Worm (Caenorhabditis elegans): ENCODE measurements around the gene his-35.
A peak's percentile ranks its signal among the peaks of the same experiment; 100 is the strongest.

Gene his-35

ce11 chrV:9536505-9536904 is 8.6 kb downstream of the his-35 start, which contains the start of gene C50F4.4:
C50F4.4 (plus strand) TSS chrV:9536771.
- TF ChIP-seq F26F4.8 (GFP tag; conservative IDR thresholded peaks at IDR 0.05) (no peak), lim-7 (GFP tag; IDR thresholded peaks at IDR 0.05) (no peak), hif-1 (tag; optimal IDR thresholded peaks at IDR 0.05) (peak in 1 of 2 experiments; percentile 52), mes-2 (tag; optimal IDR thresholded peaks at IDR 0.05; ENCODE audit: poor library complexity, severe bottlenecking) (peak; percentile 97), Y105C5A.15 (GFP tag; IDR thresholded peaks at IDR 0.05) (no peak), dmd-9 (GFP tag; IDR thresholded peaks at IDR 0.05) (peak; percentile 53; the same call in 1 of the 2 replicates), lsy-2 (tag; optimal IDR thresholded peaks at IDR 0.05) (no peak), unc-130 (GFP tag; optimal IDR thresholded peaks at IDR 0.05) (peak; percentile 84), F49E8.2 (tag; optimal IDR thresholded peaks at IDR 0.05; ENCODE audit: borderline replicate concordance) (peak; percentile 14), ZK337.2 (GFP tag; IDR thresholded peaks at IDR 0.05) (0 out of 2 replicates have a peak, but pooled peaks have one; percentile 59), dpl-1 (GFP tag; optimal IDR thresholded peaks at IDR 0.05) (peak; percentile 55)

ce11 chrV:9534621-9535020 is 10.5 kb downstream of the his-35 start, which contains the start of gene tag-329:
tag-329 (plus strand) TSS chrV:9534921.
- no peak for TF ChIP-seq tag-97 (GFP tag; IDR thresholded peaks at IDR 0.05)
- no peak for TF ChIP-seq gei-8 (GFP tag; optimal IDR thresholded peaks at IDR 0.05)
- no peak for TF ChIP-seq unc-62 (GFP tag; optimal IDR thresholded peaks at IDR 0.05 in 1 of 2)
- no peak for TF ChIP-seq unc-62 (tag; optimal IDR thresholded peaks at IDR 0.05)
- no peak for TF ChIP-seq hif-1 (tag; optimal IDR thresholded peaks at IDR 0.05)
- no peak for TF ChIP-seq lin-29 (GFP tag; IDR thresholded peaks at IDR 0.05)
- TF ChIP-seq aha-1 (tag) = no peak
- TF ChIP-seq ctbp-1 (GFP tag; IDR thresholded peaks at IDR 0.05) = no peak
- TF ChIP-seq nhr-111 (GFP tag; optimal IDR thresholded peaks at IDR 0.05) = no peak
- TF ChIP-seq unc-130 (GFP tag; optimal IDR thresholded peaks at IDR 0.05) = no peak
- no peak for TF ChIP-seq egl-27 (tag; optimal IDR thresholded peaks at IDR 0.05)
- TF ChIP-seq dve-1 (tag; optimal IDR thresholded peaks at IDR 0.05; ENCODE audit: insufficient read depth) = no peak
- TF ChIP-seq egl-43 (GFP tag; IDR thresholded peaks at IDR 0.05) = no peak
- no peak for TF ChIP-seq zip-11 (GFP tag; IDR thresholded peaks at IDR 0.05)

- TF ChIP-seq spr-1 (tag; optimal IDR thresholded peaks at IDR 0.05) (no peak), lin-39 (tag; optimal IDR thresholded peaks at IDR 0.05) (no peak)
Observed at ce11 chrV:9531477-9531876, 13.6 kb downstream of the his-35 start, which contains the start of the genes C50F4.10 and pfk-1.2. C50F4.10 (minus strand) TSS chrV:9531577. pfk-1.2 (plus strand) TSS chrV:9531801.

ce11 chrV:9527984-9528383 is 17.1 kb downstream of the his-35 start:
- TF ChIP-seq hlh-30 (tag; optimal IDR thresholded peaks at IDR 0.05; ENCODE audit: insufficient read depth) (no peak), aha-1 (tag) (peak; percentile 96)

- TF ChIP-seq vab-7 (GFP tag; IDR thresholded peaks at IDR 0.05) (no peak), pqm-1 (tag; optimal IDR thresholded peaks at IDR 0.05) (peak; percentile 4), daf-8 (GFP tag; IDR thresholded peaks at IDR 0.05) (no peak), aly-2 (tag; optimal IDR thresholded peaks at IDR 0.05) (no peak), duxl-1 (tag; optimal IDR thresholded peaks at IDR 0.05; ENCODE audit: poor library complexity) (no peak), ctbp-1 (GFP tag; IDR thresholded peaks at IDR 0.05) (no peak), lsy-2 (tag; optimal IDR thresholded peaks at IDR 0.05) (no peak), ceh-32 (tag; optimal IDR thresholded peaks at IDR 0.05; ENCODE audit: poor library complexity) (no peak), nhr-77 (tag; optimal IDR thresholded peaks at IDR 0.05) (peak; percentile 57), mdl-1 (tag; optimal IDR thresholded peaks at IDR 0.05) (no peak), daf-16 (GFP tag; optimal IDR thresholded peaks at IDR 0.05) (no peak), daf-16 (tag; optimal IDR thresholded peaks at IDR 0.05) (peak; percentile 39), arid-1 (GFP tag; conservative IDR thresholded peaks at IDR 0.05) (no peak), unc-130 (GFP tag; optimal IDR thresholded peaks at IDR 0.05) (no peak), fos-1 (tag; optimal IDR thresholded peaks at IDR 0.05) (no peak), mxl-3 (GFP tag; optimal IDR thresholded peaks at IDR 0.05) (no peak), unc-62 (GFP tag; optimal IDR thresholded peaks at IDR 0.05 in 1 of 2) (peak in 1 of 2 experiments; percentile 16), unc-62 (tag; optimal IDR thresholded peaks at IDR 0.05) (no peak), nhr-48 (tag; optimal IDR thresholded peaks at IDR 0.05) (no peak), dmd-9 (GFP tag; IDR thresholded peaks at IDR 0.05) (no peak), ceh-44 (GFP tag; IDR thresholded peaks at IDR 0.05) (no peak), dmd-6 (GFP tag; IDR thresholded peaks at IDR 0.05) (peak; percentile 38), nhr-28 (tag; optimal IDR thresholded peaks at IDR 0.05) (peak; percentile 42)
Observed at ce11 chrV:9527337-9527736, 17.8 kb downstream of the his-35 start.

All from whole organism, L4 larva.